Fruit fly (Drosophila melanogaster) whole organism, embryonic: ENCODE results near the gene LManIV.

Experiments
- CG15011 ChIP-seq: fragments of 200-800 bp; sonication (Bioruptor generic); optimal IDR thresholded peaks from 3 replicates; lab custom pipeline; 2018; ENCODE audit warnings: missing biosample characterization, mild to moderate bottlenecking, missing genetic modification characterization
- CG17328 ChIP-seq: fragments of 200-800 bp; sonication (Bioruptor generic); IDR thresholded peaks from 2 replicates; pipeline ENCODE4 v1.3.6; 2022; ENCODE audit warnings: missing biosample characterization, missing genetic modification characterization
- CG17361 ChIP-seq: fragments of 200-800 bp; sonication (Bioruptor generic); IDR thresholded peaks from 3 replicates; pipeline ENCODE4 v1.3.6; 2022; ENCODE audit warnings: missing biosample characterization, missing genetic modification characterization
- CG17912 ChIP-seq: fragments of 200-800 bp; sonication (Bioruptor generic); optimal IDR thresholded peaks from 2 replicates; lab custom pipeline; 2018; ENCODE audit warnings: missing biosample characterization, mild to moderate bottlenecking, missing genetic modification characterization
- CG1792 ChIP-seq: fragments of 200-800 bp; sonication (Bioruptor generic); optimal IDR thresholded peaks from 2 replicates; lab custom pipeline; 2016; ENCODE audit warnings: missing biosample characterization, missing genetic modification characterization
- CG2120 ChIP-seq: fragments of 200-800 bp; sonication (Bioruptor generic); optimal IDR thresholded peaks from 3 replicates; lab custom pipeline; 2016; ENCODE audit warnings: missing biosample characterization, missing genetic modification characterization
- CG2712 ChIP-seq: fragments of 200-800 bp; optimal IDR thresholded peaks from 3 replicates; lab custom pipeline; 2019; ENCODE audit warnings: missing biosample characterization, mild to moderate bottlenecking, missing genetic modification characterization, moderate library complexity
- CG2875 ChIP-seq: fragments of 200-800 bp; sonication (Bioruptor generic); optimal IDR thresholded peaks from 2 replicates; lab custom pipeline; 2017; ENCODE audit warnings: missing biosample characterization, mild to moderate bottlenecking, missing genetic modification characterization, missing genetic modification reagents
- CG33213 ChIP-seq: fragments of 200-800 bp; sonication (Bioruptor generic); optimal IDR thresholded peaks from 3 replicates; lab custom pipeline; 2016; ENCODE audit warnings: missing biosample characterization, missing genetic modification characterization
- CG34224 ChIP-seq: fragments of 200-800 bp; sonication (Bioruptor generic); IDR thresholded peaks from 3 replicates; pipeline ENCODE4 v1.3.6; 2022; ENCODE audit warnings: missing biosample characterization, missing genetic modification characterization; ENCODE audit not compliant: partially characterized antibody
- CG3726 ChIP-seq: fragments of 200-800 bp; sonication (Bioruptor generic); IDR thresholded peaks from 3 replicates; pipeline ENCODE4, ENCODE4 v1.3.6; 2022; ENCODE audit warnings: missing biosample characterization, missing genetic modification characterization
- CG4707 ChIP-seq: fragments of 200-800 bp; sonication (Bioruptor generic); optimal IDR thresholded peaks from 2 replicates; lab custom pipeline; 2018; ENCODE audit warnings: missing biosample characterization, mild to moderate bottlenecking, missing genetic modification characterization, moderate library complexity
- CG4820 ChIP-seq: fragments of 200-800 bp; sonication (Bioruptor generic); optimal IDR thresholded peaks from 3 replicates; lab custom pipeline; 2016; ENCODE audit warnings: missing biosample characterization, missing genetic modification characterization
- CG5245 ChIP-seq: fragments of 200-800 bp; sonication (Bioruptor generic); optimal IDR thresholded peaks from 3 replicates; lab custom pipeline; 2016; ENCODE audit warnings: missing biosample characterization, missing genetic modification characterization
- CG5953 ChIP-seq: fragments of 200-800 bp; sonication (Bioruptor generic); IDR thresholded peaks from 2 replicates; pipeline ENCODE4 v1.3.6; 2022; ENCODE audit warnings: missing biosample characterization, missing genetic modification characterization
- CG6175 ChIP-seq: fragments of 200-800 bp; sonication (Bioruptor generic); IDR thresholded peaks from 3 replicates; pipeline ENCODE4 v1.3.6; 2022; ENCODE audit warnings: missing biosample characterization, missing genetic modification characterization
- CG7745 ChIP-seq: fragments of 200-800 bp; sonication (Bioruptor generic); optimal IDR thresholded peaks from 2 replicates; lab custom pipeline; 2018; ENCODE audit warnings: missing biosample characterization, mild to moderate bottlenecking, missing genetic modification characterization, moderate library complexity
- CG8944 ChIP-seq: fragments of 200-800 bp; sonication (Bioruptor generic); optimal IDR thresholded peaks from 3 replicates; lab custom pipeline; 2016; ENCODE audit warnings: missing biosample characterization, missing genetic modification characterization
- CG9215 ChIP-seq: fragments of 200-800 bp; sonication (Bioruptor generic); IDR thresholded peaks from 2 replicates; pipeline ENCODE4 v1.3.6; 2022; ENCODE audit warnings: missing biosample characterization, missing genetic modification characterization
- CG9609 ChIP-seq: fragments of 200-800 bp; sonication (Bioruptor generic); optimal IDR thresholded peaks from 3 replicates; lab custom pipeline; 2016; ENCODE audit warnings: missing biosample characterization, missing genetic modification characterization
- Dek ChIP-seq: fragments of 200-800 bp; sonication (Bioruptor generic); optimal IDR thresholded peaks from 3 replicates; lab custom pipeline; 2019; ENCODE audit warnings: missing biosample characterization, mild to moderate bottlenecking, missing genetic modification characterization, moderate library complexity
- ERR ChIP-seq: fragments of 200-800 bp; sonication (Bioruptor generic); optimal IDR thresholded peaks from 2 replicates; lab custom pipeline; 2016; ENCODE audit warnings: missing biosample characterization, missing genetic modification characterization
- Ets97D ChIP-seq: fragments of 200-800 bp; sonication (Bioruptor generic); optimal IDR thresholded peaks from 3 replicates; lab custom pipeline; 2016; ENCODE audit warnings: missing biosample characterization, missing genetic modification characterization
- Fer2 ChIP-seq: fragments of 200-800 bp; sonication (Bioruptor generic); optimal IDR thresholded peaks from 2 replicates; lab custom pipeline; 2018; ENCODE audit warnings: missing biosample characterization, mild to moderate bottlenecking, missing genetic modification characterization, moderate library complexity
- H15 ChIP-seq: fragments of 200-800 bp; sonication (Bioruptor generic); IDR thresholded peaks from 3 replicates; pipeline ENCODE4 v1.3.6; 2022; ENCODE audit warnings: missing biosample characterization, missing genetic modification characterization
- Hand ChIP-seq: fragments of 200-800 bp; sonication (Bioruptor generic); optimal IDR thresholded peaks from 2 replicates; lab custom pipeline; 2017; ENCODE audit warnings: mild to moderate bottlenecking, missing biosample characterization, missing genetic modification reagents, missing genetic modification characterization
- HmgD ChIP-seq: fragments of 200-800 bp; sonication (Bioruptor generic); optimal IDR thresholded peaks from 3 replicates; lab custom pipeline; 2016; ENCODE audit warnings: missing biosample characterization, missing genetic modification characterization
- Hmr ChIP-seq: fragments of 200-800 bp; sonication (Bioruptor generic); optimal IDR thresholded peaks from 3 replicates; lab custom pipeline; 2017; ENCODE audit warnings: mild to moderate bottlenecking, missing biosample characterization, missing genetic modification reagents, missing genetic modification characterization
- Hsf ChIP-seq: fragments of 200-800 bp; sonication (Bioruptor generic); optimal IDR thresholded peaks from 3 replicates; lab custom pipeline; 2016; ENCODE audit warnings: missing biosample characterization, missing genetic modification characterization
- Meics ChIP-seq: fragments of 200-800 bp; sonication (Bioruptor generic); optimal IDR thresholded peaks from 2 replicates; lab custom pipeline; 2017; ENCODE audit warnings: missing biosample characterization, mild to moderate bottlenecking, missing genetic modification characterization
- Rfx ChIP-seq: fragments of 200-800 bp; sonication (Bioruptor generic); IDR thresholded peaks from 2 replicates; pipeline ENCODE4 v1.3.6; 2022; ENCODE audit warnings: missing biosample characterization, missing genetic modification characterization
- Xbp1 ChIP-seq: fragments of 200-800 bp; sonication (Bioruptor generic); optimal IDR thresholded peaks from 3 replicates; lab custom pipeline; 2016; ENCODE audit warnings: missing biosample characterization, mild to moderate bottlenecking, missing genetic modification characterization
- bbx ChIP-seq: fragments of 200-800 bp; sonication (Bioruptor generic); IDR thresholded peaks from 2 replicates; pipeline ENCODE4 v1.3.6; 2022; ENCODE audit warnings: missing biosample characterization, missing genetic modification characterization; ENCODE audit not compliant: partially characterized antibody
- bigmax ChIP-seq: fragments of 200-800 bp; sonication (Bioruptor generic); optimal IDR thresholded peaks from 2 replicates; lab custom pipeline; 2018; ENCODE audit warnings: missing biosample characterization, mild to moderate bottlenecking, missing genetic modification characterization
- bsh ChIP-seq, 2 experiments: fragments of 200-800 bp; sonication (Bioruptor generic); optimal IDR thresholded peaks; 2 replicates each; lab custom pipeline; 2017 to 2018; ENCODE audit warnings: mild to moderate bottlenecking in 2 of 2, missing biosample characterization in 2 of 2, missing genetic modification characterization in 2 of 2, moderate library complexity in 1 of 2
- corto ChIP-seq: fragments of 200-800 bp; sonication (Bioruptor generic); optimal IDR thresholded peaks from 2 replicates; lab custom pipeline; 2016; ENCODE audit warnings: missing biosample characterization, mild to moderate bottlenecking, missing genetic modification characterization, moderate library complexity
- crol ChIP-seq: fragments of 200-800 bp; sonication (Bioruptor generic); IDR thresholded peaks from 2 replicates; pipeline ENCODE4 v1.3.6; 2022; ENCODE audit warnings: missing biosample characterization, missing genetic modification characterization
- fd3F ChIP-seq: fragments of 200-800 bp; sonication (Bioruptor generic); optimal IDR thresholded peaks from 2 replicates; lab custom pipeline; 2018; ENCODE audit warnings: missing biosample characterization, mild to moderate bottlenecking, missing genetic modification characterization, moderate library complexity
- fd96Cb ChIP-seq: fragments of 200-800 bp; sonication (Bioruptor generic); optimal IDR thresholded peaks from 2 replicates; lab custom pipeline; 2018; ENCODE audit warnings: missing biosample characterization, mild to moderate bottlenecking, missing genetic modification characterization, moderate library complexity
- klu ChIP-seq: fragments of 200-800 bp; sonication (Bioruptor generic); IDR thresholded peaks from 2 replicates; pipeline ENCODE4 v1.3.6; 2022; ENCODE audit warnings: missing biosample characterization, missing genetic modification characterization
- pfk ChIP-seq: fragments of 200-800 bp; sonication (Bioruptor generic); optimal IDR thresholded peaks from 2 replicates; lab custom pipeline; 2018; ENCODE audit warnings: missing biosample characterization, mild to moderate bottlenecking, missing genetic modification characterization, moderate library complexity
- pho ChIP-seq: fragments of 200-800 bp; sonication (Bioruptor generic); optimal IDR thresholded peaks from 2 replicates; lab custom pipeline; 2016; ENCODE audit warnings: missing biosample characterization, missing genetic modification characterization
- pum ChIP-seq: fragments of 200-800 bp; sonication (Bioruptor generic); optimal IDR thresholded peaks from 2 replicates; lab custom pipeline; 2016; ENCODE audit warnings: missing biosample characterization, missing genetic modification characterization
- row ChIP-seq: fragments of 200-800 bp; sonication (Bioruptor generic); IDR thresholded peaks from 3 replicates; pipeline ENCODE4 v1.3.6; 2022; ENCODE audit warnings: missing biosample characterization, missing genetic modification characterization
- slp2 ChIP-seq: fragments of 200-800 bp; sonication (Bioruptor generic); optimal IDR thresholded peaks from 2 replicates; lab custom pipeline; 2016; ENCODE audit warnings: missing biosample characterization, missing genetic modification characterization
- sna ChIP-seq: fragments of 200-800 bp; sonication (Bioruptor generic); IDR thresholded peaks from 2 replicates; pipeline ENCODE4 v1.3.6; 2022; ENCODE audit warnings: missing biosample characterization, missing genetic modification characterization; ENCODE audit not compliant: partially characterized antibody
- sr ChIP-seq: fragments of 200-800 bp; sonication (Bioruptor generic); IDR thresholded peaks from 3 replicates; pipeline ENCODE4 v1.3.6; 2022; ENCODE audit warnings: missing biosample characterization, missing genetic modification characterization
- trh ChIP-seq: fragments of 200-800 bp; sonication (Bioruptor generic); optimal IDR thresholded peaks from 2 replicates; lab custom pipeline; 2016; ENCODE audit warnings: missing biosample characterization, missing genetic modification characterization
- vvl ChIP-seq: fragments of 200-800 bp; sonication (Bioruptor generic); IDR thresholded peaks from 2 replicates; pipeline ENCODE4 v1.3.6; 2022; ENCODE audit warnings: missing biosample characterization, missing genetic modification characterization
- zen2 ChIP-seq: fragments of 200-800 bp; sonication (Bioruptor generic); IDR thresholded peaks from 3 replicates; pipeline ENCODE4 v1.3.6; 2022; ENCODE audit warnings: missing biosample characterization, missing genetic modification characterization; ENCODE audit not compliant: partially characterized antibody
- zf30C ChIP-seq: fragments of 200-800 bp; sonication (Bioruptor generic); optimal IDR thresholded peaks from 3 replicates; lab custom pipeline; 2018; ENCODE audit warnings: missing biosample characterization, mild to moderate bottlenecking, missing genetic modification characterization

LManIV gene

dm6 chr2L:8735572-8735996, 36.6 kb downstream of the LManIV start (continued):
- no peak for TF ChIP-seq Xbp1 (GFP tag; lab: Kevin White, UChicago)
- no peak for TF ChIP-seq Hsf
- peak in 1 of 2 experiments; percentile 30 for TF ChIP-seq bsh (GFP tag; optimal IDR thresholded peaks at IDR 0.05; lab: Kevin White, UChicago)
- TF ChIP-seq pho (GFP tag; lab: Kevin White, UChicago): peak; percentile 22
- TF ChIP-seq CG2120 (GFP tag; lab: Kevin White, UChicago): peak; percentile 43
- TF ChIP-seq CG15011 (GFP tag; lab: Kevin White, UChicago): peak; percentile 10
- TF ChIP-seq HmgD (GFP tag; lab: Kevin White, UChicago): no peak
- peak; percentile 68; the same call in 1 of the 2 replicates for TF ChIP-seq Rfx (GFP tag; lab: Robert Waterston, UW)
- no peak for TF ChIP-seq CG4707 (GFP tag; lab: Kevin White, UChicago)
- TF ChIP-seq CG6175 (GFP tag; lab: Robert Waterston, UW): 0 out of 3 replicates have a peak, but pooled peaks have one; percentile 63
- TF ChIP-seq ERR (GFP tag; lab: Kevin White, UChicago): peak; percentile 59
- no peak for TF ChIP-seq klu (GFP tag; lab: Robert Waterston, UW)
- no peak for TF ChIP-seq zf30C (GFP tag; lab: Kevin White, UChicago)
- TF ChIP-seq zen2 (GFP tag; lab: Robert Waterston, UW): no peak; the same call in 1 of the 3 replicates
- TF ChIP-seq pfk: peak; percentile 10
- TF ChIP-seq Ets97D (GFP tag; lab: Kevin White, UChicago): no peak
- TF ChIP-seq H15: no peak
- TF ChIP-seq CG5953 (GFP tag; lab: Robert Waterston, UW): no peak
- TF ChIP-seq CG1792 (GFP tag; lab: Kevin White, UChicago): peak; percentile 9
- TF ChIP-seq sna (GFP tag; lab: Robert Waterston, UW): peak; percentile 47; the same call in 1 of the 2 replicates
- TF ChIP-seq CG3726 (GFP tag; lab: Robert Waterston, UW): no peak
- TF ChIP-seq CG7745 (tag; lab: Kevin White, UChicago): no peak
- no peak for TF ChIP-seq CG2875
- no peak for TF ChIP-seq CG5245 (GFP tag; lab: Kevin White, UChicago)
- peak; percentile 39 for TF ChIP-seq Hand (GFP tag; lab: Kevin White, UChicago)
- no peak for TF ChIP-seq CG9215
- no peak for TF ChIP-seq trh (GFP tag; lab: Kevin White, UChicago)
- peak; percentile 17 for TF ChIP-seq Dek (tag; lab: Kevin White, UChicago)
- TF ChIP-seq pum (GFP tag; lab: Kevin White, UChicago): no peak
- TF ChIP-seq Meics (GFP tag; lab: Kevin White, UChicago): peak; percentile 31
- TF ChIP-seq Hmr: peak; percentile 81
- TF ChIP-seq sr (GFP tag; lab: Robert Waterston, UW): peak; percentile 77
- TF ChIP-seq CG34224 (GFP tag; lab: Robert Waterston, UW): peak; percentile 60
- peak; percentile 76 for TF ChIP-seq vvl (GFP tag; lab: Robert Waterston, UW)
- TF ChIP-seq CG9609 (GFP tag; lab: Kevin White, UChicago): peak; percentile 5
- TF ChIP-seq CG17328 (GFP tag; lab: Robert Waterston, UW): peak; percentile 51; the same call in 1 of the 2 replicates
- no peak for TF ChIP-seq bigmax (GFP tag; lab: Kevin White, UChicago)
- TF ChIP-seq Fer2: no peak
- no peak for TF ChIP-seq CG4820 (GFP tag; lab: Kevin White, UChicago)
- peak; percentile 30 for TF ChIP-seq corto (GFP tag; lab: Kevin White, UChicago)
- peak; percentile 38; the same call in 1 of the 3 replicates for TF ChIP-seq row (GFP tag; lab: Robert Waterston, UW)
- TF ChIP-seq CG17361 (GFP tag; lab: Robert Waterston, UW): no peak
- no peak for TF ChIP-seq slp2 (GFP tag; lab: Kevin White, UChicago)
- TF ChIP-seq CG8944 (GFP tag; lab: Kevin White, UChicago): no peak
- no peak for TF ChIP-seq fd96Cb
- TF ChIP-seq CG33213 (GFP tag; lab: Kevin White, UChicago): no peak
- TF ChIP-seq crol (GFP tag; lab: Robert Waterston, UW): 0 out of 2 replicates have a peak, but pooled peaks have one; percentile 6
- TF ChIP-seq bbx: peak; percentile 62; the same call in 1 of the 2 replicates
- TF ChIP-seq CG2712 (tag; lab: Kevin White, UChicago): peak; percentile 7
- peak; percentile 47 for TF ChIP-seq CG17912 (GFP tag; lab: Kevin White, UChicago)
- no peak for TF ChIP-seq fd3F (GFP tag; lab: Kevin White, UChicago)
